Worm (Caenorhabditis elegans): ENCODE measurements around the gene ascc-1.
A peak's percentile ranks its signal among the peaks of the same experiment; 100 is the strongest.

Gene ascc-1

DNA sequence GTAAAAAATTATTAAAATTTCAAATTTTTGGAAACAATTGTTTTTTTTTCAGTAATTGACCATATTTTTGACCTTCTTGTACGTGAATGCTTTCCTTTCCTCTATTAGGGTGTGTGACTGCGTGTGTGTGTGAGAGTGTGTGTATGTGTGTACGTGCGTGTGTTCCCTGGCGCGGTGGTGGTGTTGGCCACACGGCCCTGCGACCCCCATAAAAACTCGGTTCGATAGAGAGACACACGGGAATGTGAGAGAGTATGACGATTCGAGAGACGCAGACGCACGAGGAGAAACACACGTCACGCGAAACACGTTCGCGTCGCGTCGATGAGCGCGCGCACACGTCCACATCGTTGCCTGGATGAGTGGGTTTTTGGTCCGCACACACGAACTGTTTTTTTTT, 38.7 kb upstream of the ascc-1 start (continued):
- peak; percentile 85 for TF ChIP-seq egl-5 (tag; optimal IDR thresholded peaks at IDR 0.05)

DNA sequence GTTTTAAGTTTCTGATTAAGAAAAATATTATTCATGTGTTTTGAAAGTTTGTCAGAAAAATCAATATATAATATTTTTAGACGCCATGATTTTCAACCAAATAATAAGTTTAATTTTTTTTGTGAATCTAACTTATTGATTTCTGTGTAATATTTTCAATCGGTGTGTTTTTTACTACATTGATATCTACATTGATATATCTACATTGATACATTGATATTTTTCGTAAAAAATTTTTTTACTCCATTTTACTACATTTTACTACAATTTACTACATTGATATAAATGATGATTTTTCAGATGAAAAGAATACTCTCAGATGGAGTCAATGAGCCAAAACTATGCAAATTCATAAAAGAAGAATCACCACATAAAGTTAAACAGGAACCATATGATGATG, 38.2 kb upstream of the ascc-1 start, which contains the start of gene gmeb-1:
Gene gmeb-1, plus strand, starts transcription at position 301 of the 400 bp plus-strand sequence.
- TF ChIP-seq mdl-1 (tag; optimal IDR thresholded peaks at IDR 0.05) (no peak), nhr-25 (tag; optimal IDR thresholded peaks at IDR 0.05) (no peak), nhr-237 (tag; optimal IDR thresholded peaks at IDR 0.05) (no peak), fkh-2 (tag; optimal IDR thresholded peaks at IDR 0.05) (no peak), nhr-77 (tag; optimal IDR thresholded peaks at IDR 0.05) (no peak), nhr-23 (tag; optimal IDR thresholded peaks at IDR 0.05) (no peak), nhr-67 (tag; optimal IDR thresholded peaks at IDR 0.05) (no peak), zag-1 (tag; optimal IDR thresholded peaks at IDR 0.05) (no peak), elt-1 (tag; optimal IDR thresholded peaks at IDR 0.05) (no peak), fkh-10 (GFP tag; optimal IDR thresholded peaks at IDR 0.05) (no peak), nhr-76 (tag; optimal IDR thresholded peaks at IDR 0.05) (no peak), skn-1 (tag; optimal IDR thresholded peaks at IDR 0.05) (no peak), unc-62 (GFP tag; optimal IDR thresholded peaks at IDR 0.05) (no peak), pha-4 (tag; optimal IDR thresholded peaks at IDR 0.05) (no peak), ceh-16 (tag; optimal IDR thresholded peaks at IDR 0.05) (no peak), ceh-9 (tag; optimal IDR thresholded peaks at IDR 0.05) (no peak), ztf-4 (tag; optimal IDR thresholded peaks at IDR 0.05) (no peak)

DNA sequence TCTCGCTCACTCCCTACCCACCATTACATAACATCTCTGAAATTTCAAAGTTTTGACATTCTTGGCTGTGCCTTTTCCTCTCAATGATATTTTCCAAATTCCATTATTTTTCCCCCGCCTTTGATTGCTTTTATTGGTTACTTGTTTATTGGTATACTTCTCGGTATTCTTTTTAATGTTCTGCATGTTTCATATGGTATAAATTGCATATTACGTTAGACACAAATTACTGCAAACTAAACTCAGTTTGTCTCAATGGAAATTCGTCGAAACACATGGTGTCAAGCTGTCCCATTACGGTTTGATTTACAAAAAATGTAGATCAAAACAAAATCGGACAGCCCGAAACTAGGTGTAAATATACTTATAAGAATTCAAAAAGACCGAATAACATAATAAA, 35.5 kb upstream of the ascc-1 start:
- TF ChIP-seq ceh-28 (tag; optimal IDR thresholded peaks at IDR 0.05) (no peak), lsy-12 (tag; optimal IDR thresholded peaks at IDR 0.05) (no peak), hmg-11 (tag; optimal IDR thresholded peaks at IDR 0.05) (no peak), egl-27 (tag; optimal IDR thresholded peaks at IDR 0.05) (no peak), fkh-10 (GFP tag; optimal IDR thresholded peaks at IDR 0.05) (no peak), nhr-25 (tag; optimal IDR thresholded peaks at IDR 0.05) (no peak), ceh-9 (tag; optimal IDR thresholded peaks at IDR 0.05) (no peak), lin-39 (tag; optimal IDR thresholded peaks at IDR 0.05) (no peak), nhr-12 (tag; optimal IDR thresholded peaks at IDR 0.05) (no peak)

DNA sequence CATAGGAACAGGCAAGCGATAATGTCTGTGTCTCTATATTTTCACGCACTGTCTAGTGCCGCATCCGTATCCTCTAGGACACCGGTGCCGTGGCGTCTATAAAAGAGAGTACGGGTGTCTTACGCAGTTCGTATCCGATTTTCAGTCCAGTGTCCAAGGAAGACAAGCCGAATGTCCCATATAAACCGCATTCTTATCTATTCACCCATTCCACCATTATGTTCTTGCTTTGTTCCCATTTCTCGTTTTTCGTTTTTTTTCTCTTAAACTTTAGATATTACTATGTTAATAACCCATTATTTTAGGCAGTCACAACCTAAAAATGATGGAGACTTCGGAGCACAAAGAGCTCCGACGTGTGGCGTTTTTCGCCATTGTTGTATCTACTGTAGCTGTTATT, 34.4 kb upstream of the ascc-1 start, which contains the start of gene sqt-2:
Gene sqt-2, plus strand, starts transcription at position 301 of the 400 bp plus-strand sequence.
- TF ChIP-seq ceh-16 (tag; optimal IDR thresholded peaks at IDR 0.05) (no peak), ceh-28 (tag; optimal IDR thresholded peaks at IDR 0.05) (no peak), nhr-23 (tag; optimal IDR thresholded peaks at IDR 0.05) (peak; percentile 18), nhr-25 (tag; optimal IDR thresholded peaks at IDR 0.05) (peak; percentile 39), nhr-43 (tag; optimal IDR thresholded peaks at IDR 0.05; ENCODE audit: poor library complexity, severe bottlenecking) (peak; percentile 49)

DNA sequence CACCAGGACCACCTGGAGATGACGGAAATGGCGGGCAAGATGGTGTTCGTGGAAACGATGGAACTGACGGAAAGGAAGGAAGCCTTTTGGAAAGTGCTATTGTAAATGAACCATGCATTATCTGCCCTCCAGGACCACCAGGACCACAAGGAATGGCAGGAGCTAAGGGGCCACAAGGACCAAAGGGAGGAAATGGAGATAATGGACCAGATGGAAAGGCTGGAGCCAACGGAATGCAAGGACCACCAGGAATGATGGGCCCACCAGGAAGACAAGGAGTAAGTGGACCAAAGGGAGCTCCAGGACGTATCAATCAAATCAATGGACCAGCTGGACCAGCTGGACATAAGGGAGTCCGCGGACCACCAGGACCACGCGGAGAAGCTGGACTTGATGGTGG, 33.7 kb upstream of the ascc-1 start:
- TF ChIP-seq snpc-4 (tag; optimal IDR thresholded peaks at IDR 0.05), result no peak
- peak; percentile 14 for TF ChIP-seq ama-1 (optimal IDR thresholded peaks at IDR 0.05)

DNA sequence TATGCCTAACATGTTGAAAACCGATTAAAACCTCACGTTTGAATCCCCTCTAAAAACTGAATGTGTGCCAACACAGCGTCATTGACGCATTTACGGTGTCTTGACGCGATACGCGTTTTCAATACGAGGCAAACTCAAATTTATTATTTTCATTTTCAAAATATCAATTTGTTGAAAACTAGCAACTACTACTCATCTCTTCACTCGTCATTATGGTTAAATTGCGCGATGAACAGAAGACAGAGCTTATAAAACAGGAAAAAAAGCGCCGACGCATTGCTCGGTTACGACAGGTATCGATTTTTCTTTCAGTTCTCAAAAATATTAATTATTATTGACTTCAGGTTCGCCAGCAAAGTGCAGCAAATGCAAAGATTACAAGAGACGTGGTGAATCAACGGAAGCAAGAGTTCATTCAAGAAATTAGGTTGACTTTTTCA, 32.9 kb upstream of the ascc-1 start, which contains the start of gene enee-1:
Gene enee-1, plus strand, starts transcription at position 108 of the 440 bp plus-strand sequence.
- TF ChIP-seq zag-1 (tag; optimal IDR thresholded peaks at IDR 0.05), result no peak
- TF ChIP-seq lin-15B (tag; optimal IDR thresholded peaks at IDR 0.05), result peak; percentile 90
- TF ChIP-seq fkh-2 (tag; optimal IDR thresholded peaks at IDR 0.05), result no peak
- peak; percentile 93 for TF ChIP-seq nhr-23 (tag; optimal IDR thresholded peaks at IDR 0.05)
- peak; percentile 73 for TF ChIP-seq egl-5 (tag; optimal IDR thresholded peaks at IDR 0.05)
- TF ChIP-seq ama-1 (optimal IDR thresholded peaks at IDR 0.05), result peak; percentile 97
- TF ChIP-seq skn-1 (tag; optimal IDR thresholded peaks at IDR 0.05), result peak; percentile 65
- TF ChIP-seq R02D3.7 (tag; optimal IDR thresholded peaks at IDR 0.05), result peak; percentile 59
- peak; percentile 16 for TF ChIP-seq fkh-10 (GFP tag; optimal IDR thresholded peaks at IDR 0.05)
- peak; percentile 77 for TF ChIP-seq lsy-12 (tag; optimal IDR thresholded peaks at IDR 0.05)
- TF ChIP-seq mdl-1 (tag; optimal IDR thresholded peaks at IDR 0.05), result no peak
- no peak for TF ChIP-seq nhr-11 (tag; optimal IDR thresholded peaks at IDR 0.05)
- TF ChIP-seq elt-1 (tag; optimal IDR thresholded peaks at IDR 0.05), result no peak
- TF ChIP-seq ceh-82 (tag; optimal IDR thresholded peaks at IDR 0.05), result no peak
- no peak for TF ChIP-seq nhr-28 (tag; optimal IDR thresholded peaks at IDR 0.05)
- TF ChIP-seq elt-3 (tag; optimal IDR thresholded peaks at IDR 0.05), result no peak
- TF ChIP-seq unc-62 (GFP tag; optimal IDR thresholded peaks at IDR 0.05), result no peak
- peak; percentile 0 for TF ChIP-seq hmg-11 (tag; optimal IDR thresholded peaks at IDR 0.05)
- peak; percentile 91 for TF ChIP-seq nhr-43 (tag; optimal IDR thresholded peaks at IDR 0.05; ENCODE audit: poor library complexity, severe bottlenecking)
- no peak for TF ChIP-seq nhr-76 (tag; optimal IDR thresholded peaks at IDR 0.05)
- TF ChIP-seq mml-1 (tag; optimal IDR thresholded peaks at IDR 0.05), result no peak
- no peak for TF ChIP-seq daf-12 (tag; optimal IDR thresholded peaks at IDR 0.05)
- peak; percentile 34 for TF ChIP-seq nhr-77 (tag; optimal IDR thresholded peaks at IDR 0.05)
- peak; percentile 81 for TF ChIP-seq lin-39 (tag; optimal IDR thresholded peaks at IDR 0.05)
- peak; percentile 42 for TF ChIP-seq elt-2 (tag; optimal IDR thresholded peaks at IDR 0.05)
- TF ChIP-seq nfya-1 (tag; optimal IDR thresholded peaks at IDR 0.05; ENCODE audit: insufficient read depth), result peak; percentile 90
- TF ChIP-seq nhr-67 (tag; optimal IDR thresholded peaks at IDR 0.05), result no peak
- no peak for TF ChIP-seq egl-27 (tag; optimal IDR thresholded peaks at IDR 0.05)
- TF ChIP-seq nhr-25 (tag; optimal IDR thresholded peaks at IDR 0.05), result peak; percentile 89
- TF ChIP-seq nhr-237 (tag; optimal IDR thresholded peaks at IDR 0.05), result no peak
- peak; percentile 93 for TF ChIP-seq pha-4 (tag; optimal IDR thresholded peaks at IDR 0.05)
- no peak for TF ChIP-seq ceh-9 (tag; optimal IDR thresholded peaks at IDR 0.05)
- TF ChIP-seq ztf-11 (tag; optimal IDR thresholded peaks at IDR 0.05), result peak; percentile 8
- TF ChIP-seq ceh-16 (tag; optimal IDR thresholded peaks at IDR 0.05), result no peak
- TF ChIP-seq ztf-4 (tag; optimal IDR thresholded peaks at IDR 0.05), result peak; percentile 79
- TF ChIP-seq tbx-2 (tag; optimal IDR thresholded peaks at IDR 0.05), result peak; percentile 82
